Fruit fly (Drosophila melanogaster) whole organism, embryonic: ENCODE data around the gene usp.
A peak's percentile ranks its signal among the peaks of the same experiment; 100 is the strongest.

Experiments
- Awh ChIP-seq: fragments of 200-800 bp; sonication (Bioruptor generic); IDR thresholded peaks from 2 replicates; pipeline ENCODE4, ENCODE4 v1.3.6; 2022; ENCODE audit warnings: missing biosample characterization, missing genetic modification characterization
- Bteb2 ChIP-seq: fragments of 200-800 bp; sonication (Bioruptor generic); optimal IDR thresholded peaks from 2 replicates; lab custom pipeline; 2016; ENCODE audit warnings: missing biosample characterization, missing genetic modification characterization
- CG10209 ChIP-seq: fragments of 200-800 bp; sonication (Bioruptor generic); optimal IDR thresholded peaks from 3 replicates; lab custom pipeline; 2017; ENCODE audit warnings: missing biosample characterization, mild to moderate bottlenecking, missing genetic modification characterization, missing genetic modification reagents
- CG10267 ChIP-seq: fragments of 200-800 bp; sonication (Bioruptor generic); optimal IDR thresholded peaks from 2 replicates; lab custom pipeline; 2018; ENCODE audit warnings: missing biosample characterization, mild to moderate bottlenecking, missing genetic modification characterization, moderate library complexity
- CG10431 ChIP-seq: fragments of 200-800 bp; sonication (Bioruptor generic); optimal IDR thresholded peaks from 3 replicates; lab custom pipeline; 2018; ENCODE audit warnings: missing biosample characterization, mild to moderate bottlenecking, missing genetic modification characterization
- CG10543 ChIP-seq: fragments of 200-800 bp; sonication (Bioruptor generic); optimal IDR thresholded peaks from 3 replicates; lab custom pipeline; 2017; ENCODE audit warnings: missing biosample characterization, mild to moderate bottlenecking, missing genetic modification characterization, moderate library complexity
- CG10654 ChIP-seq: fragments of 200-800 bp; sonication (Bioruptor generic); optimal IDR thresholded peaks from 2 replicates; lab custom pipeline; 2016; ENCODE audit warnings: missing biosample characterization, missing genetic modification characterization
- CG11247 ChIP-seq: fragments of 200-800 bp; sonication (Bioruptor generic); IDR thresholded peaks from 2 replicates; pipeline ENCODE4 v1.3.6; 2022; ENCODE audit warnings: missing biosample characterization, missing genetic modification characterization
- CG11723 ChIP-seq: fragments of 200-800 bp; sonication (Bioruptor generic); optimal IDR thresholded peaks from 2 replicates; lab custom pipeline; 2017; ENCODE audit warnings: missing biosample characterization, mild to moderate bottlenecking, missing genetic modification characterization
- CG12155 ChIP-seq: fragments of 200-800 bp; sonication (Bioruptor generic); optimal IDR thresholded peaks from 3 replicates; lab custom pipeline; 2016; ENCODE audit warnings: missing biosample characterization, missing genetic modification characterization
- CG12236 ChIP-seq: fragments of 200-800 bp; sonication (Bioruptor generic); optimal IDR thresholded peaks from 2 replicates; lab custom pipeline; 2016; ENCODE audit warnings: missing biosample characterization, missing genetic modification characterization
- CG12299 ChIP-seq: fragments of 200-800 bp; sonication (Bioruptor generic); optimal IDR thresholded peaks from 2 replicates; lab custom pipeline; 2018; ENCODE audit warnings: missing biosample characterization, mild to moderate bottlenecking, missing genetic modification characterization
- CG12391 ChIP-seq: fragments of 200-800 bp; sonication (Bioruptor generic); optimal IDR thresholded peaks from 3 replicates; lab custom pipeline; 2018; ENCODE audit warnings: missing biosample characterization, mild to moderate bottlenecking, missing genetic modification characterization, moderate library complexity
- CG13424 ChIP-seq: fragments of 200-800 bp; sonication (Bioruptor generic); optimal IDR thresholded peaks from 2 replicates; lab custom pipeline; 2019; ENCODE audit warnings: missing biosample characterization, mild to moderate bottlenecking, missing genetic modification characterization, moderate library complexity
- CG1603 ChIP-seq: fragments of 200-800 bp; sonication (Bioruptor generic); optimal IDR thresholded peaks from 2 replicates; lab custom pipeline; 2019; ENCODE audit warnings: missing biosample characterization, mild to moderate bottlenecking, missing genetic modification characterization, moderate library complexity
- CG17612 ChIP-seq: fragments of 200-800 bp; sonication (Bioruptor generic); IDR thresholded peaks from 2 replicates; pipeline ENCODE4 v1.3.6; 2022; ENCODE audit warnings: missing biosample characterization, missing genetic modification characterization
- CG18619 ChIP-seq: fragments of 200-800 bp; sonication (Bioruptor generic); optimal IDR thresholded peaks from 3 replicates; lab custom pipeline; 2017; ENCODE audit warnings: missing biosample characterization, mild to moderate bottlenecking, missing genetic modification characterization
- CG2678 ChIP-seq: fragments of 200-800 bp; sonication (Bioruptor generic); optimal IDR thresholded peaks from 3 replicates; lab custom pipeline; 2019; ENCODE audit warnings: missing biosample characterization, mild to moderate bottlenecking, missing genetic modification characterization, moderate library complexity
- CG33557 ChIP-seq: fragments of 200-800 bp; sonication (Bioruptor generic); optimal IDR thresholded peaks from 2 replicates; lab custom pipeline; 2019; ENCODE audit warnings: missing biosample characterization, mild to moderate bottlenecking, missing genetic modification characterization, moderate library complexity
- CG6254 ChIP-seq: fragments of 200-800 bp; sonication (Bioruptor generic); optimal IDR thresholded peaks from 3 replicates; lab custom pipeline; 2017; ENCODE audit warnings: mild to moderate bottlenecking, missing biosample characterization, missing genetic modification reagents, missing genetic modification characterization
- CG6654 ChIP-seq: fragments of 200-800 bp; sonication (Bioruptor generic); optimal IDR thresholded peaks from 2 replicates; lab custom pipeline; 2017; ENCODE audit warnings: missing biosample characterization, mild to moderate bottlenecking, missing genetic modification characterization
- CG6813 ChIP-seq: fragments of 200-800 bp; sonication (Bioruptor generic); optimal IDR thresholded peaks from 2 replicates; lab custom pipeline; 2017; ENCODE audit warnings: missing biosample characterization, missing genetic modification characterization, mild to moderate bottlenecking, moderate library complexity, missing genetic modification reagents
- CG7963 ChIP-seq: fragments of 200-800 bp; sonication (Bioruptor generic); IDR thresholded peaks from 3 replicates; pipeline ENCODE4 v1.3.6; 2022; ENCODE audit warnings: missing biosample characterization, missing genetic modification characterization; ENCODE audit not compliant: partially characterized antibody
- CTCF ChIP-seq: fragments of 200-800 bp; sonication (Bioruptor generic); optimal IDR thresholded peaks from 2 replicates; lab custom pipeline; 2017; ENCODE audit warnings: missing biosample characterization, mild to moderate bottlenecking, missing genetic modification characterization, moderate library complexity
- Dek ChIP-seq: fragments of 200-800 bp; sonication (Bioruptor generic); optimal IDR thresholded peaks from 3 replicates; lab custom pipeline; 2019; ENCODE audit warnings: missing biosample characterization, mild to moderate bottlenecking, missing genetic modification characterization, moderate library complexity
- Doc2 ChIP-seq: fragments of 200-800 bp; sonication (Bioruptor generic); IDR thresholded peaks from 2 replicates; pipeline ENCODE4 v1.3.6; 2022; ENCODE audit warnings: missing biosample characterization, missing genetic modification characterization
- Gug ChIP-seq: fragments of 200-800 bp; sonication (Bioruptor generic); IDR thresholded peaks from 4 replicates; pipeline ENCODE4 v1.3.6; 2022; ENCODE audit warnings: missing biosample characterization, missing genetic modification characterization
- H15 ChIP-seq: fragments of 200-800 bp; sonication (Bioruptor generic); IDR thresholded peaks from 3 replicates; pipeline ENCODE4 v1.3.6; 2022; ENCODE audit warnings: missing biosample characterization, missing genetic modification characterization
- H2.0 ChIP-seq: fragments of 200-800 bp; sonication (Bioruptor generic); IDR thresholded peaks from 2 replicates; pipeline ENCODE4 v1.3.6; 2022; ENCODE audit warnings: missing biosample characterization, missing genetic modification characterization
- Hr51 ChIP-seq, 2 experiments: fragments of 200-800 bp; sonication (Bioruptor generic); optimal IDR thresholded peaks; 2 replicates in 1 of 2; 3 replicates in 1 of 2; lab custom pipeline; 2016 to 2018; ENCODE audit warnings: missing biosample characterization in 2 of 2, missing genetic modification characterization in 2 of 2, mild to moderate bottlenecking in 1 of 2, moderate library complexity in 1 of 2
- MTF-1 ChIP-seq: fragments of 200-800 bp; sonication (Bioruptor generic); optimal IDR thresholded peaks from 2 replicates; lab custom pipeline; 2018; ENCODE audit warnings: missing biosample characterization, mild to moderate bottlenecking, missing genetic modification characterization, borderline replicate concordance
- Max ChIP-seq: fragments of 200-800 bp; sonication (Bioruptor generic); optimal IDR thresholded peaks from 2 replicates; lab custom pipeline; 2016; ENCODE audit warnings: missing biosample characterization, mild to moderate bottlenecking, missing genetic modification characterization
- Mes4 ChIP-seq: fragments of 200-800 bp; sonication (Bioruptor generic); optimal IDR thresholded peaks from 2 replicates; lab custom pipeline; 2016; ENCODE audit warnings: missing biosample characterization, missing genetic modification characterization
- NFAT ChIP-seq: fragments of 200-800 bp; sonication (Bioruptor generic); IDR thresholded peaks from 2 replicates; pipeline ENCODE4 v1.3.6; 2022; ENCODE audit warnings: missing biosample characterization, missing genetic modification characterization
- Oaz ChIP-seq: fragments of 200-800 bp; sonication (Bioruptor generic); IDR thresholded peaks from 2 replicates; pipeline ENCODE4 v1.3.6; 2022; ENCODE audit warnings: missing biosample characterization, missing genetic modification characterization
- Rfx ChIP-seq: fragments of 200-800 bp; sonication (Bioruptor generic); IDR thresholded peaks from 2 replicates; pipeline ENCODE4 v1.3.6; 2022; ENCODE audit warnings: missing biosample characterization, missing genetic modification characterization
- ase ChIP-seq: fragments of 200-800 bp; sonication (Bioruptor generic); IDR thresholded peaks from 3 replicates; pipeline ENCODE4 v1.3.6; 2022; ENCODE audit warnings: missing biosample characterization, missing genetic modification characterization
- az2 ChIP-seq: fragments of 200-800 bp; sonication (Bioruptor generic); optimal IDR thresholded peaks from 3 replicates; lab custom pipeline; 2016; ENCODE audit warnings: missing biosample characterization, missing genetic modification characterization
- cg ChIP-seq: fragments of 200-800 bp; sonication (Bioruptor generic); optimal IDR thresholded peaks from 3 replicates; lab custom pipeline; 2019; ENCODE audit warnings: missing biosample characterization, mild to moderate bottlenecking, missing genetic modification characterization, moderate library complexity
- chif ChIP-seq, 2 experiments: fragments of 200-800 bp; sonication (Bioruptor generic); optimal IDR thresholded peaks; 3 replicates each; lab custom pipeline; 2016; ENCODE audit warnings: missing biosample characterization in 2 of 2, missing genetic modification characterization in 2 of 2
- croc ChIP-seq: fragments of 200-800 bp; sonication (Bioruptor generic); conservative IDR thresholded peaks from 3 replicates; pipeline ENCODE4 v1.3.6; 2022; ENCODE audit warnings: missing biosample characterization, missing genetic modification characterization
- crp ChIP-seq, 2 experiments: fragments of 200-800 bp; sonication (Bioruptor generic); optimal IDR thresholded peaks; 2 replicates in 1 of 2; 3 replicates in 1 of 2; lab custom pipeline; 2017; ENCODE audit warnings: missing biosample characterization in 2 of 2, missing genetic modification characterization in 2 of 2, mild to moderate bottlenecking in 1 of 2, moderate library complexity in 1 of 2
- dmrt11E ChIP-seq: fragments of 200-800 bp; sonication (Bioruptor generic); optimal IDR thresholded peaks from 3 replicates; lab custom pipeline; 2018; ENCODE audit warnings: missing biosample characterization, mild to moderate bottlenecking, missing genetic modification characterization, moderate library complexity
- ham ChIP-seq: fragments of 200-800 bp; sonication (Bioruptor generic); IDR thresholded peaks from 2 replicates; pipeline ENCODE4 v1.3.6; 2022; ENCODE audit warnings: missing biosample characterization, missing genetic modification characterization
- hkb ChIP-seq, 2 experiments: fragments of 200-800 bp in 1 of 2; fragments of >200 bp in 1 of 2; sonication (Bioruptor generic) in 1 of 2; IDR thresholded peaks in 1 of 2; optimal IDR thresholded peaks in 1 of 2; 2 replicates each; pipeline versions ENCODE4 v1.3.6 to Lab custom; 2017 to 2022; ENCODE audit warnings: missing biosample characterization in 1 of 2, missing genetic modification characterization in 1 of 2
- pfk ChIP-seq: fragments of 200-800 bp; sonication (Bioruptor generic); optimal IDR thresholded peaks from 2 replicates; lab custom pipeline; 2018; ENCODE audit warnings: missing biosample characterization, mild to moderate bottlenecking, missing genetic modification characterization, moderate library complexity
- schlank ChIP-seq: fragments of 200-800 bp; sonication (Bioruptor generic); optimal IDR thresholded peaks from 2 replicates; lab custom pipeline; 2018; ENCODE audit warnings: missing biosample characterization, mild to moderate bottlenecking, missing genetic modification characterization
- tap ChIP-seq: fragments of 200-800 bp; optimal IDR thresholded peaks from 3 replicates; lab custom pipeline; 2019; ENCODE audit warnings: missing biosample characterization, mild to moderate bottlenecking, missing genetic modification characterization, moderate library complexity
- ttk ChIP-seq: fragments of 200-800 bp; sonication (Bioruptor generic); IDR thresholded peaks from 2 replicates; pipeline ENCODE4 v2.1.2; 2022; ENCODE audit warnings: missing biosample characterization, missing genetic modification characterization
- zfh1 ChIP-seq: fragments of 200-800 bp; sonication (Bioruptor generic); IDR thresholded peaks from 3 replicates; pipeline ENCODE4 v1.3.6; 2022; ENCODE audit warnings: missing biosample characterization, missing genetic modification characterization

usp gene

DNA sequence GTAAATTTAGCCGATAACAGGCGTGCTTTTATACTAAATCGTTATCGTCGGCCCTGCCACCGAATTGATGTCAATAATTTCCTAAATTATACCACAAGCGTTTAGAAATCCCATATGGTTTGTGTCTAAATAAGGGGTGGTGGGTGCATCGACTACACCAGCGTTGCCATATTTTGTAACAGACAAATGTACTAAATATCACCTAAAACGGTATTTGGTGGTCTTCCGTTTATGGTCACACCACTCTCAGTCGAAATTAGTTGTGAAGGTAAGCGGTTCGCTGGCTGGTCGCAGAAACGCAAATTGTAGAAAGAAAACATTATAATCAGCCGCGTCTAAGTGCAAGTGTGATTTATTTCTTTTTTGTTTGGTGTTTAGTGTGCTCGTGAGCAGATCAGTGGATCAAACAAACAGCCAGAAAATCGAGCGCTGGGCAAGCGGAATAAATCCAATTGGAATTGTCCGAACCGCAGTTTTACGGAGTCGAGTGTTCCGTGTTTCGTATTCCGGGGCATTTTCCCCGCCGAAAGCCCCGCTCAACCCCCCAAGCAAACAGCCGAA, 38.3 kb upstream of the usp start, which contains the start of the genes CG16903 and Unc-76 (continued):
- TF ChIP-seq CG13424 (tag; lab: Kevin White, UChicago): peak; percentile 33
- TF ChIP-seq H15 (GFP tag; lab: Robert Waterston, UW): no peak
- TF ChIP-seq Bteb2 (GFP tag; lab: Kevin White, UChicago): peak; percentile 1
- peak; percentile 41 for TF ChIP-seq CG2678 (tag; lab: Kevin White, UChicago)
- TF ChIP-seq CG6254: peak; percentile 7
- TF ChIP-seq NFAT (GFP tag; lab: Robert Waterston, UW): peak; percentile 24; the same call in 1 of the 2 replicates
- TF ChIP-seq tap: peak; percentile 28
- no peak for TF ChIP-seq schlank (tag; lab: Kevin White, UChicago)
- no peak for TF ChIP-seq CG18619 (GFP tag; lab: Kevin White, UChicago)
- TF ChIP-seq croc (GFP tag; lab: Robert Waterston, UW): no peak
- TF ChIP-seq CG33557 (GFP tag; lab: Kevin White, UChicago): peak; percentile 53
- TF ChIP-seq CG11723 (GFP tag; lab: Kevin White, UChicago): peak; percentile 39
- peak in 1 of 2 experiments; percentile 32 for TF ChIP-seq crp (GFP tag; optimal IDR thresholded peaks at IDR 0.05; lab: Kevin White, UChicago)
- peak; percentile 42 for TF ChIP-seq CTCF (GFP tag; lab: Kevin White, UChicago)
- no peak for TF ChIP-seq Awh (GFP tag; lab: Robert Waterston, UW)
- no peak for TF ChIP-seq CG10209 (GFP tag; lab: Kevin White, UChicago)
- no peak for TF ChIP-seq H2.0 (GFP tag; lab: Robert Waterston, UW)
- no peak for TF ChIP-seq CG10654 (GFP tag; lab: Kevin White, UChicago)
- TF ChIP-seq CG12236: no peak
- no peak for TF ChIP-seq Max (GFP tag; lab: Kevin White, UChicago)
- peak; percentile 8 for TF ChIP-seq dmrt11E (tag; lab: Kevin White, UChicago)
- peak; percentile 46; the same call in 1 of the 3 replicates for TF ChIP-seq zfh1
- no peak for TF ChIP-seq ham (GFP tag; lab: Robert Waterston, UW)
- TF ChIP-seq CG10267 (tag; lab: Kevin White, UChicago): peak; percentile 81
- peak; percentile 55 for TF ChIP-seq CG10543 (GFP tag; lab: Kevin White, UChicago)
- TF ChIP-seq CG6813 (GFP tag; lab: Kevin White, UChicago): peak; percentile 13
- TF ChIP-seq CG12299: peak; percentile 51
- peak; percentile 60 for TF ChIP-seq CG12391 (tag; lab: Kevin White, UChicago)
- TF ChIP-seq hkb (optimal IDR thresholded peaks at IDR 0.05; lab: Kevin White, UChicago): peak; percentile 61
- peak; percentile 65 for TF ChIP-seq hkb (GFP tag; IDR thresholded peaks at IDR 0.05; lab: Robert Waterston, UW)
- TF ChIP-seq az2 (GFP tag; lab: Kevin White, UChicago): no peak
- TF ChIP-seq cg (GFP tag; lab: Kevin White, UChicago): no peak
- no peak for TF ChIP-seq CG11247
- no peak for TF ChIP-seq CG7963 (GFP tag; lab: Robert Waterston, UW)
- peak; percentile 65 for TF ChIP-seq Dek (tag; lab: Kevin White, UChicago)
- peak in 1 of 2 experiments; percentile 47 for TF ChIP-seq Hr51 (GFP tag; optimal IDR thresholded peaks at IDR 0.05; lab: Kevin White, UChicago)
- no peak for TF ChIP-seq Mes4 (GFP tag; lab: Kevin White, UChicago)
- peak; percentile 22; the same call in 1 of the 2 replicates for TF ChIP-seq ttk
- peak; percentile 92 for TF ChIP-seq CG1603 (tag; lab: Kevin White, UChicago)
- TF ChIP-seq pfk (GFP tag; lab: Kevin White, UChicago): peak; percentile 64
- no peak for TF ChIP-seq Doc2 (GFP tag; lab: Robert Waterston, UW)
- no peak for TF ChIP-seq Oaz
- peak; percentile 47 for TF ChIP-seq Rfx (GFP tag; lab: Robert Waterston, UW)
- peak; percentile 24 for TF ChIP-seq CG12155 (GFP tag; lab: Kevin White, UChicago)
- TF ChIP-seq Gug: no peak
- TF ChIP-seq ase (GFP tag; lab: Robert Waterston, UW): no peak
- no peak for TF ChIP-seq CG6654 (GFP tag; lab: Kevin White, UChicago)
- TF ChIP-seq CG17612 (GFP tag; lab: Robert Waterston, UW): no peak
- TF ChIP-seq CG10431 (GFP tag; lab: Kevin White, UChicago): no peak
- peak; percentile 16 to 33 for TF ChIP-seq chif (GFP tag; optimal IDR thresholded peaks at IDR 0.05; lab: Kevin White, UChicago)
- TF ChIP-seq MTF-1: peak; percentile 59
